Worm (Caenorhabditis elegans): Measurements from ENCODE around the gene F23H12.5.

DNA sequence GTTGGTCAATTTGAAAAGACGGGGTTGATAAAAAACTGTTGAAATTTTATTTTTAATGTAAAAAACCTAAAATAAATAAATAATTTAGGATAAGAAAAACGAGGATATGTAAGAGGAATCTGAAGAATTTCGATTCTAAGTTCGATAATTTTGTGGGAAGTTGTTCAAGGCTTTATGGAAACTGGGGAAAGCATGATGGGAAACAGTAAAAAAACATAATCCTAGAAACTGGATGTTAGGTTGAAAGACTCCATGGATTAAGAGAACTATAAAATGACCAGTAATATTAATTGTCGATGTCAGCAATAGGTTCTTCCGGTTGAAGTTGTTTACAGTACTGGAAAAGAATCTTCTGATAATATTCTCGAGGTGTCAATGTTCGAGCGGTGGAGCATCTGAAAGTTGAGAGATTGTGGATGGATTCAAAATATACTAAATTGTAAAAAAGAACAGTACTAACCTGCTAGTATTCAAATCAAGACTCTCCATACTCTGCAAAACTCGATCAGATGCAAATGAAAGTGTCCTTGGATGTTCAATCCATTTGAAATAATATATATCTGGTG, 38.1 kb upstream of the F23H12.5 start:
- TF ChIP-seq ets-7 (tag; optimal IDR thresholded peaks at IDR 0.05): no peak
- TF ChIP-seq hmbx-1 (tag; optimal IDR thresholded peaks at IDR 0.05): no peak
- TF ChIP-seq ama-1 (optimal IDR thresholded peaks at IDR 0.05): no peak
- TF ChIP-seq B0310.2 (tag; optimal IDR thresholded peaks at IDR 0.05): no peak
- TF ChIP-seq tra-4 (tag; optimal IDR thresholded peaks at IDR 0.05): no peak
- no peak for TF ChIP-seq pes-1 (GFP tag; IDR thresholded peaks at IDR 0.05)
- no peak for TF ChIP-seq ceh-13 (GFP tag; optimal IDR thresholded peaks at IDR 0.05)
- no peak for TF ChIP-seq aly-1 (tag; optimal IDR thresholded peaks at IDR 0.05)
- TF ChIP-seq scrt-1 (GFP tag; IDR thresholded peaks at IDR 0.05): no peak
- TF ChIP-seq sea-1 (GFP tag; conservative IDR thresholded peaks at IDR 0.05): no peak
- no peak for TF ChIP-seq F13C5.2 (tag; optimal IDR thresholded peaks at IDR 0.05)
- TF ChIP-seq hmg-4 (GFP tag; optimal IDR thresholded peaks at IDR 0.05): no peak
